Worm (Caenorhabditis elegans): ENCODE results near the gene act-5.

The act-5 gene

DNA sequence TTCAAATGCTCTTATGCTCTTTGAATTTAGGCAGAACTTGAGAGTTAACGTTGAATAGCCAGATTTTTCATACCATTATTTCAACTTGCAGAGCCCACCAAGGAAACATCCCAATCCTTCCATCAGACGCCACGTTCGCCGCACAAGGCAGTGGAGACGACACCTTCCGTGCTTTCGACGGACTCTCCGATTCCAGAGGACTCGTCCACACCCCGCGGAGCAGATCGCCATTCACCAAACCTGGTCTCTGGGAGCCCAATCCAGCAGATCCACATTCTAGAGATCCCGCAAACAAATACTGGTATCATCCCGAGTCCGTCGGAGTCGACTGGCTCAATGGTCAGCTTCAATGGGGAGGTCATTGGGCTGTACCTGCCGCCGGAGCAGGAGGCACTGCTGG lies 25.8 kb downstream of the act-5 start:
- TF ChIP-seq unc-62 (GFP tag; optimal IDR thresholded peaks at IDR 0.05 in 1 of 2) (peak in 1 of 2 experiments; percentile 82), unc-62 (tag; optimal IDR thresholded peaks at IDR 0.05) (no peak), nhr-6 (tag; optimal IDR thresholded peaks at IDR 0.05) (no peak), set-16 (GFP tag; IDR thresholded peaks at IDR 0.05) (peak; percentile 74)

- peak; percentile 20 for TF ChIP-seq hlh-30 (tag; optimal IDR thresholded peaks at IDR 0.05; ENCODE audit: insufficient read depth)
- no peak for TF ChIP-seq ZK546.5 (tag; optimal IDR thresholded peaks at IDR 0.05)
These were observed 30.1 kb downstream of the act-5 start, which contains the start of gene osm-7 for ce11 chrIII:13575610-13576232. TSS of gene osm-7 (plus strand) at chrIII:13576182.

DNA sequence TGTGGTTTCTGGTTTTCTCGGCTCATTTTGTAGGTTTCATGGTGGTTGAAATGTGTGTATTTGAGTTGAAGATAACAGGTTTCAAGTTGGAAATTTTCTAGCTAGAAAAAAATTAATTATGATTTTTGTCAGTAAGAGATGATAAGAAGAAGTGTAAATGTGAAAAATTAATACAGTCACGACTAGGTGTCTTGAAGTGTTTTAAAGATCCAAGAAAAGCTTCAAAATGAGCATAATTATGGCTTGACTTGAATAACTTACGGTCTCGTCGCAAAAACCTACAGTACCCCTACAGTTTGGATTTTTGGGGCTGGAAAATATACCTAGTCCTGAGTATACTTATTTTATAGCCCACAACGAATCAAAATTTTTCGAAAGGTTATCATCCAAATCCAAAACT lies 35.5 kb downstream of the act-5 start, which contains the start of gene exc-12:
Gene exc-12, minus strand, starts transcription at position 101 of the 400 bp plus-strand sequence.
- TF ChIP-seq snpc-1.2 (GFP tag; IDR thresholded peaks at IDR 0.05) (no peak), nhr-25 (tag; optimal IDR thresholded peaks at IDR 0.05; ENCODE audit: borderline replicate concordance, insufficient read depth) (no peak), spr-3 (GFP tag; optimal IDR thresholded peaks at IDR 0.05) (no peak), hlh-30 (tag; optimal IDR thresholded peaks at IDR 0.05; ENCODE audit: insufficient read depth) (no peak), Y75B8A.6 (GFP tag; IDR thresholded peaks at IDR 0.05) (no peak), egl-43 (GFP tag; IDR thresholded peaks at IDR 0.05) (no peak), ctbp-1 (GFP tag; IDR thresholded peaks at IDR 0.05) (no peak), vab-7 (GFP tag; IDR thresholded peaks at IDR 0.05) (no peak), fkh-10 (GFP tag; optimal IDR thresholded peaks at IDR 0.05) (no peak), spr-1 (tag; optimal IDR thresholded peaks at IDR 0.05) (no peak), hmg-1.1 (GFP tag; IDR thresholded peaks at IDR 0.05) (no peak), lin-1 (GFP tag; IDR thresholded peaks at IDR 0.05) (no peak), madf-9 (GFP tag; conservative IDR thresholded peaks at IDR 0.05) (no peak), php-3 (GFP tag; IDR thresholded peaks at IDR 0.05) (no peak), nhr-111 (GFP tag; optimal IDR thresholded peaks at IDR 0.05) (no peak)

ce11 chrIII:13565972-13566371 lies 39.9 kb downstream of the act-5 start:
- TF ChIP-seq fkh-10 (GFP tag; optimal IDR thresholded peaks at IDR 0.05) (no peak), set-16 (GFP tag; IDR thresholded peaks at IDR 0.05) (no peak), R02D3.7 (tag; optimal IDR thresholded peaks at IDR 0.05) (no peak), lsy-2 (tag; optimal IDR thresholded peaks at IDR 0.05) (peak in 1 of 2 experiments; percentile 27), fos-1 (tag; optimal IDR thresholded peaks at IDR 0.05) (no peak), T26A8.4 (GFP tag; IDR thresholded peaks at IDR 0.05) (no peak), zfp-2 (tag; optimal IDR thresholded peaks at IDR 0.05) (no peak), hif-1 (tag; optimal IDR thresholded peaks at IDR 0.05) (peak in 1 of 2 experiments; percentile 76), aly-2 (tag; optimal IDR thresholded peaks at IDR 0.05) (no peak), hmg-1.1 (GFP tag; IDR thresholded peaks at IDR 0.05) (no peak), Y48G9A.11 (GFP tag; IDR thresholded peaks at IDR 0.05) (no peak), lin-38 (GFP tag; IDR thresholded peaks at IDR 0.05) (no peak), gei-8 (GFP tag; optimal IDR thresholded peaks at IDR 0.05) (no peak), cey-2 (tag; optimal IDR thresholded peaks at IDR 0.05; ENCODE audit: borderline replicate concordance, insufficient read depth) (no peak), F37D6.2 (tag; optimal IDR thresholded peaks at IDR 0.05) (no peak), vab-7 (GFP tag; IDR thresholded peaks at IDR 0.05) (no peak), unc-62 (GFP tag; optimal IDR thresholded peaks at IDR 0.05 in 1 of 2) (peak in 1 of 2 experiments; percentile 10), unc-62 (tag; optimal IDR thresholded peaks at IDR 0.05) (no peak), nhr-11 (tag; optimal IDR thresholded peaks at IDR 0.05) (peak; percentile 10), nhr-41 (GFP tag; IDR thresholded peaks at IDR 0.05) (no peak), zip-2 (tag; optimal IDR thresholded peaks at IDR 0.05) (no peak), snpc-4 (tag; optimal IDR thresholded peaks at IDR 0.05) (no peak), tag-97 (GFP tag; IDR thresholded peaks at IDR 0.05) (no peak), aha-1 (tag) (peak; percentile 8), lin-15B (tag; optimal IDR thresholded peaks at IDR 0.05) (no peak), snpc-1.2 (GFP tag; IDR thresholded peaks at IDR 0.05) (no peak), dmd-8 (GFP tag; IDR thresholded peaks at IDR 0.05) (no peak), dmd-9 (GFP tag; IDR thresholded peaks at IDR 0.05) (no peak), mes-2 (tag; optimal IDR thresholded peaks at IDR 0.05; ENCODE audit: poor library complexity, severe bottlenecking) (no peak), zip-11 (GFP tag; IDR thresholded peaks at IDR 0.05) (no peak)

Measured in whole organism, L4 larva.